Worm (Caenorhabditis elegans) whole organism, late embryonic: ENCODE measurements around the gene F32D8.5.

Source experiments
- K02D7.2 ChIP-seq: sonication (generic microtip); optimal IDR thresholded peaks from 2 replicates; lab custom pipeline; 2017; ENCODE audit warnings: mild to moderate bottlenecking, missing genetic modification characterization, missing compliant biosample characterization
- Y22D7AL.16 ChIP-seq: sonication (generic microtip); optimal IDR thresholded peaks from 2 replicates; lab custom pipeline; 2016; ENCODE audit warnings: missing genetic modification characterization, missing compliant biosample characterization
- ahr-1 ChIP-seq: sonication (generic microtip); optimal IDR thresholded peaks from 2 replicates; lab custom pipeline; 2016; ENCODE audit warnings: missing genetic modification characterization, missing compliant biosample characterization
- dmd-4 ChIP-seq: sonication (generic microtip); optimal IDR thresholded peaks from 2 replicates; lab custom pipeline; 2016; ENCODE audit warnings: borderline replicate concordance, missing genetic modification characterization, missing compliant biosample characterization
- pax-1 ChIP-seq: fragments of 150-350 bp; optimal IDR thresholded peaks from 2 replicates; lab custom pipeline; 2014; ENCODE audit warnings: missing biosample characterization, missing genetic modification characterization

DNA sequence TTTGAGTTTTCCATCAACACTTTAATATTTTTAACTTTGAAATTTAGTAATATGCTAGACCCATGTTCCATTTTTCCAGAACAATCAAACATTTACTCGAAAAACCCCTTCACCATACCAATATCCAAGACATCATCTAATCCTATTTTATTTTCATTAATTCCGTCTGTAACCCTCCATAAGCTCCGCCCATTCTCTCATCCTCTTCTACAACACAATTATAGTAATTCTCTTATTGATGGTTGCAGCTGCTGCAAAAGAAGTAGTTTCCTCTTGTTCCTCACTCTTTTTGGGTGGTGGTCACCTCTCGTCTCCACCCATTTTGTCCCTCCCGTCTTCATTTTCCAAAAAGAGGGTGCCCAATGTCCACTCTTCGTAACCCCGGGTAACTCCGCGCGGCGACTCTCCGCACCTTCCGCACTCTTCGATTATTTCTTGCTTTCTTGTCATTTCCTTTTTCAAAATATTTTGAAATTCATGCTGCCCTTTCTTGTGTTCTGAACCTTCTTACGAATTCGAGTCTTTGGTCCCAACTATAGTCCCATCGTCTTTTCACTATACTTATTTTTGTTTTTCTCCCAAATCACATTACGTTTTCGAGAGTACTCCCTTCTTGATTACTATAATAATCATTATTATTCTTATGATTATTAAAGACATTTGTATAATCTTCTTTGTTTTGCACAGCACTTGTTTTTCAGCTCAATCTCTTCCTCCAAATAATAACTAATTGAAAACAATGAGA is 14.3 kb upstream of the F32D8.5 start, which contains the start of gene F32D8.1:
- TF ChIP-seq Y22D7AL.16 (no peak), dmd-4 (tag; lab: Kevin White, UChicago) (no peak), pax-1 (tag; lab: Kevin White, UChicago) (no peak), K02D7.2 (tag; lab: Kevin White, UChicago) (no peak), ahr-1 (tag; lab: Kevin White, UChicago) (no peak)
